Worm (Caenorhabditis elegans) whole organism, late embryonic: ENCODE measurements around the gene T13G4.7.

Source experiments
- C08G9.2 ChIP-seq: sonication (generic microtip); optimal IDR thresholded peaks from 2 replicates; lab custom pipeline; 2016; ENCODE audit warnings: mild to moderate bottlenecking, missing genetic modification characterization, moderate library complexity, missing compliant biosample characterization
- F13H6.1 ChIP-seq: sonication (generic microtip); optimal IDR thresholded peaks from 2 replicates; lab custom pipeline; 2016; ENCODE audit warnings: missing genetic modification characterization, missing compliant biosample characterization
- K09A11.1 ChIP-seq: sonication (generic microtip); optimal IDR thresholded peaks from 2 replicates; lab custom pipeline; 2017; ENCODE audit warnings: antibody characterized with exemption, mild to moderate bottlenecking, missing genetic modification characterization, missing compliant biosample characterization; ENCODE audit not compliant: insufficient read depth
- T23F11.4 ChIP-seq: fragments of 200-800 bp; sonication (Bioruptor generic); optimal IDR thresholded peaks from 2 replicates; lab custom pipeline; 2018; ENCODE audit warnings: mild to moderate bottlenecking, missing genetic modification characterization, missing compliant biosample characterization
- ahr-1 ChIP-seq: sonication (generic microtip); optimal IDR thresholded peaks from 2 replicates; lab custom pipeline; 2016; ENCODE audit warnings: missing genetic modification characterization, missing compliant biosample characterization
- ama-1 ChIP-seq: fragments of 150-350 bp; optimal IDR thresholded peaks from 2 replicates; lab custom pipeline; 2014
- ceh-2 ChIP-seq: sonication (generic microtip); optimal IDR thresholded peaks from 2 replicates; lab custom pipeline; 2016; ENCODE audit warnings: missing genotype, missing genetic modification characterization, missing compliant biosample characterization
- ceh-31 ChIP-seq: sonication (generic microtip); optimal IDR thresholded peaks from 2 replicates; lab custom pipeline; 2016; ENCODE audit warnings: missing genetic modification characterization, missing compliant biosample characterization
- ceh-34 ChIP-seq: sonication (generic microtip); optimal IDR thresholded peaks from 2 replicates; lab custom pipeline; 2016; ENCODE audit warnings: mild to moderate bottlenecking, missing genetic modification characterization, missing compliant biosample characterization
- ceh-45 ChIP-seq: fragments of 200-800 bp; sonication (Bioruptor generic); IDR thresholded peaks from 2 replicates; pipeline ENCODE4 v1.3.6; 2022; ENCODE audit warnings: missing genetic modification reagents, missing genetic modification characterization, missing compliant biosample characterization
- ceh-48 ChIP-seq: sonication (generic microtip); optimal IDR thresholded peaks from 2 replicates; lab custom pipeline; 2016; ENCODE audit warnings: missing genetic modification characterization, inconsistent platforms, missing compliant biosample characterization
- ceh-9 ChIP-seq: sonication (generic microtip); optimal IDR thresholded peaks from 2 replicates; lab custom pipeline; 2016; ENCODE audit warnings: mild to moderate bottlenecking, missing genetic modification characterization, inconsistent platforms, missing compliant biosample characterization
- dve-1 ChIP-seq: sonication (generic microtip); optimal IDR thresholded peaks from 2 replicates; lab custom pipeline; 2017; ENCODE audit warnings: antibody characterized with exemption, mild to moderate bottlenecking, missing genetic modification characterization, missing compliant biosample characterization
- ets-4 ChIP-seq: sonication (generic microtip); optimal IDR thresholded peaks from 2 replicates; lab custom pipeline; 2016; ENCODE audit warnings: missing genetic modification characterization, missing compliant biosample characterization
- fkh-10 ChIP-seq: fragments of 150-350 bp; optimal IDR thresholded peaks from 2 replicates; lab custom pipeline; 2014; ENCODE audit warnings: missing biosample characterization, missing genetic modification reagents, missing genetic modification characterization
- fkh-6 ChIP-seq: sonication (generic microtip); optimal IDR thresholded peaks from 2 replicates; lab custom pipeline; 2016; ENCODE audit warnings: missing genetic modification characterization, missing compliant biosample characterization
- gmeb-2 ChIP-seq: sonication (generic microtip); optimal IDR thresholded peaks from 2 replicates; lab custom pipeline; 2016; ENCODE audit warnings: missing genetic modification characterization, inconsistent platforms, missing compliant biosample characterization
- hlh-13 ChIP-seq: fragments of 200-800 bp; sonication (Bioruptor generic); optimal IDR thresholded peaks from 2 replicates; lab custom pipeline; 2018; ENCODE audit warnings: mild to moderate bottlenecking, missing genetic modification characterization, missing compliant biosample characterization
- hlh-30 ChIP-seq: sonication (generic microtip); optimal IDR thresholded peaks from 2 replicates; lab custom pipeline; 2017; ENCODE audit warnings: antibody characterized with exemption, missing genetic modification characterization, missing compliant biosample characterization; ENCODE audit not compliant: insufficient read depth
- hlh-8 ChIP-seq: sonication (generic microtip); optimal IDR thresholded peaks from 2 replicates; lab custom pipeline; 2016; ENCODE audit warnings: missing genotype, missing genetic modification characterization, missing compliant biosample characterization
- lin-11 ChIP-seq: fragments of 200-800 bp; sonication (Bioruptor generic); optimal IDR thresholded peaks from 2 replicates; lab custom pipeline; 2018; ENCODE audit warnings: mild to moderate bottlenecking, missing genetic modification characterization, missing compliant biosample characterization
- madf-2 ChIP-seq: sonication (generic microtip); optimal IDR thresholded peaks from 2 replicates; lab custom pipeline; 2017; ENCODE audit warnings: missing genetic modification characterization, missing compliant biosample characterization
- nfya-1 ChIP-seq: sonication (generic microtip); optimal IDR thresholded peaks from 2 replicates; lab custom pipeline; 2017; ENCODE audit warnings: missing genetic modification characterization, mild to moderate bottlenecking, missing compliant biosample characterization, antibody characterized with exemption, moderate library complexity
- odd-2 ChIP-seq: sonication (generic microtip); optimal IDR thresholded peaks from 2 replicates; lab custom pipeline; 2017; ENCODE audit warnings: antibody characterized with exemption, mild to moderate bottlenecking, missing genetic modification characterization, missing compliant biosample characterization
- pag-3 ChIP-seq: sonication (generic microtip); optimal IDR thresholded peaks from 2 replicates; lab custom pipeline; 2016; ENCODE audit warnings: missing compliant biosample characterization, missing genetic modification characterization, borderline replicate concordance
- pat-9 ChIP-seq: fragments of 200-800 bp; sonication (Bioruptor generic); optimal IDR thresholded peaks from 2 replicates; lab custom pipeline; 2018; ENCODE audit warnings: mild to moderate bottlenecking, missing genetic modification characterization, moderate library complexity, missing compliant biosample characterization
- pha-2 ChIP-seq: sonication (generic microtip); optimal IDR thresholded peaks from 2 replicates; lab custom pipeline; 2017; ENCODE audit warnings: mild to moderate bottlenecking, missing genetic modification characterization, missing compliant biosample characterization
- pros-1 ChIP-seq: fragments of 150-350 bp; optimal IDR thresholded peaks from 2 replicates; lab custom pipeline; 2014; ENCODE audit warnings: missing biosample characterization, missing genetic modification reagents, missing genetic modification characterization
- sdc-2 ChIP-seq: sonication (generic microtip); optimal IDR thresholded peaks from 2 replicates; lab custom pipeline; 2016; ENCODE audit warnings: missing genotype, missing genetic modification characterization, missing compliant biosample characterization
- sox-2 ChIP-seq: fragments of 200-800 bp; sonication (Bioruptor generic); IDR thresholded peaks from 2 replicates; pipeline ENCODE4 v1.3.6; 2022; ENCODE audit warnings: missing genetic modification reagents, missing genetic modification characterization, missing compliant biosample characterization
- syd-9 ChIP-seq: sonication (generic microtip); optimal IDR thresholded peaks from 2 replicates; lab custom pipeline; 2016; ENCODE audit warnings: mild to moderate bottlenecking, missing genetic modification characterization, moderate library complexity, missing compliant biosample characterization
- tbx-2 ChIP-seq: sonication (generic microtip); optimal IDR thresholded peaks from 2 replicates; lab custom pipeline; 2016; ENCODE audit warnings: missing genetic modification characterization, missing compliant biosample characterization
- ttx-3 ChIP-seq: sonication (generic microtip); optimal IDR thresholded peaks from 2 replicates; lab custom pipeline; 2016; ENCODE audit warnings: missing genetic modification reagents, missing genetic modification characterization, missing compliant biosample characterization
- unc-3 ChIP-seq, 2 experiments: fragments of 200-800 bp in 1 of 2; sonication (Bioruptor generic) in 1 of 2; sonication (generic microtip) in 1 of 2; conservative IDR thresholded peaks in 1 of 2; optimal IDR thresholded peaks in 1 of 2; 2 replicates each; pipeline versions ENCODE4 v1.3.6 to Lab custom; 2016 to 2022; ENCODE audit warnings: missing compliant biosample characterization in 2 of 2, missing genetic modification characterization in 2 of 2, missing genetic modification reagents in 1 of 2
- unc-42 ChIP-seq: sonication (generic microtip); optimal IDR thresholded peaks from 2 replicates; lab custom pipeline; 2016; ENCODE audit warnings: missing genotype, missing genetic modification characterization, missing compliant biosample characterization
- unc-86 ChIP-seq: sonication (generic microtip); optimal IDR thresholded peaks from 2 replicates; lab custom pipeline; 2016; ENCODE audit warnings: missing genetic modification characterization, missing compliant biosample characterization
- ztf-16 ChIP-seq: sonication (generic microtip); optimal IDR thresholded peaks from 2 replicates; lab custom pipeline; 2017; ENCODE audit warnings: missing genetic modification characterization, missing compliant biosample characterization

Gene T13G4.7

ce11 chrX:1218457-1218856 is 12.5 kb upstream of the T13G4.7 start:
- TF ChIP-seq ets-4 (tag; lab: Kevin White, UChicago) (no peak), odd-2 (tag; lab: Kevin White, UChicago) (no peak), sdc-2 (no peak), hlh-8 (no peak), gmeb-2 (tag; lab: Kevin White, UChicago) (no peak), hlh-30 (tag; lab: Kevin White, UChicago) (no peak), pag-3 (tag; lab: Kevin White, UChicago) (no peak), fkh-10 (GFP tag; lab: Kevin White, UChicago) (no peak), fkh-6 (tag; lab: Kevin White, UChicago) (no peak), unc-86 (tag; lab: Kevin White, UChicago) (no peak), ceh-9 (tag; lab: Kevin White, UChicago) (no peak), ttx-3 (tag; lab: Kevin White, UChicago) (no peak), ceh-48 (no peak), ceh-34 (no peak), ceh-31 (tag; lab: Kevin White, UChicago) (no peak), unc-3 (GFP tag; conservative IDR thresholded peaks at IDR 0.05; lab: Robert Waterston, UW) (no peak), unc-3 (tag; optimal IDR thresholded peaks at IDR 0.05; lab: Kevin White, UChicago) (no peak)

ce11 chrX:1216833-1217232 is 10.9 kb upstream of the T13G4.7 start:
- no peak for TF ChIP-seq nfya-1 (tag; lab: Kevin White, UChicago)
- TF ChIP-seq hlh-8 = no peak
- TF ChIP-seq unc-86 (tag; lab: Kevin White, UChicago) = no peak
- no peak for TF ChIP-seq ceh-48
- peak; percentile 64 for TF ChIP-seq unc-42
- TF ChIP-seq, all 69 proteins: peak for 1

DNA sequence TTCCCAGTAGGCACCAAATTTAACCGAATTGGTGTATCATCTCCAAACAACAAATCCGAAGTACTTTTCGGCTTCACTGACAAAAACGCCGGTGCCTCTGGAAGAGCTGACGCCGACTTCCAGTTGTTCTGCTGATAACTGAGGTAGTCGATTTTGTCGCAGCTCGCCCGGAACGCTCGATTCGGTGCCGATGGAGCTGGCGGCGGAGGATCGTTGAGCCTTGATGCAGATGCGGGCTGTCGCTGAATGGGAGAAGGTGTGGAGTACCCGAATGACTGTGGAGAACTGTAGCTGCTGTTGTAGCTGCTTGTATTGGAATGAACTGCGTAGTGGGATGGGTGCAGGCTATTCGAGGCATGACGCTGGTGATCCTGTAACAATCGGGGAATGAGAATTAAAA is 7.2 kb upstream of the T13G4.7 start:
- TF ChIP-seq hlh-13 (GFP tag; lab: Kevin White, UChicago) (no peak), pha-2 (tag; lab: Kevin White, UChicago) (no peak), lin-11 (tag; lab: Kevin White, UChicago) (no peak), ztf-16 (no peak), F13H6.1 (no peak), ahr-1 (tag; lab: Kevin White, UChicago) (no peak), C08G9.2 (no peak), fkh-10 (GFP tag; lab: Kevin White, UChicago) (no peak), ceh-2 (tag; lab: Kevin White, UChicago) (no peak), sox-2 (GFP tag; lab: Robert Waterston, UW) (no peak), pros-1 (tag; lab: Kevin White, UChicago) (no peak)

DNA sequence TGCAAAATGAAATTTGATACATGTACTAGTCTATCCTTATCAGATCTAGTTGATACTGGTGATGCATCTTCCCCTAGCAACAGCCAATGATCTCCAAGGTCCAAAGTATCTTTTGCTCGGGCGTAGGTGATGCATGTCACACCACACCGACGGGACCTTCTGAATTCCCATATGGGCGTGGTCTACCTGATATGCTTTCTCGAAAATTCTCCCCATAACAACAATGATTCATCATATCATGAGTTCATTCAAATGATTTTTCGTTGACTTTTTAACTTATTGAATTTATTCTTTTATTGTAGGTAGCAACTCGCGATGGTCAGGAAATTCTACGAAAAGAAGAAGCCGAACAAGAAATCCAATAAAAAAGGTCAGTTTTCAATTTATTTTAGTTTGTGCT is 3.2 kb upstream of the T13G4.7 start, which contains the start of gene C46H3.1:
C46H3.1 (plus strand) TSS at position 301 of the 400 bp plus-strand sequence.
- no peak for TF ChIP-seq T23F11.4 (GFP tag; lab: Kevin White, UChicago)
- no peak for TF ChIP-seq K09A11.1 (tag; lab: Kevin White, UChicago)
- no peak for TF ChIP-seq ceh-45
- no peak for TF ChIP-seq syd-9 (tag; lab: Kevin White, UChicago)
- no peak for TF ChIP-seq gmeb-2 (tag; lab: Kevin White, UChicago)
- TF ChIP-seq dve-1 (tag; lab: Kevin White, UChicago) = no peak
- no peak for TF ChIP-seq nfya-1 (tag; lab: Kevin White, UChicago)
- TF ChIP-seq tbx-2 = no peak
- TF ChIP-seq pros-1 (tag; lab: Kevin White, UChicago) = no peak
- no peak for TF ChIP-seq pat-9 (tag; lab: Kevin White, UChicago)
- TF ChIP-seq madf-2 (tag; lab: Kevin White, UChicago) = no peak
- TF ChIP-seq ama-1 (lab: Kevin White, UChicago) = no peak
- no peak for TF ChIP-seq ceh-34
- TF ChIP-seq, all 69 proteins: peak for 0
